Worm (Caenorhabditis elegans) whole organism, late embryonic: ENCODE measurements around the gene srb-11.

ENCODE experiments used
- C08G9.2 ChIP-seq: sonication (generic microtip); optimal IDR thresholded peaks from 2 replicates; lab custom pipeline; 2016; ENCODE audit warnings: mild to moderate bottlenecking, missing genetic modification characterization, moderate library complexity, missing compliant biosample characterization
- C38D4.7 ChIP-seq: fragments of 200-800 bp; sonication (Bioruptor generic); optimal IDR thresholded peaks from 2 replicates; lab custom pipeline; 2018; ENCODE audit warnings: mild to moderate bottlenecking, missing genetic modification characterization, moderate library complexity, missing compliant biosample characterization
- F13H6.1 ChIP-seq: sonication (generic microtip); optimal IDR thresholded peaks from 2 replicates; lab custom pipeline; 2016; ENCODE audit warnings: missing genetic modification characterization, missing compliant biosample characterization
- K02D7.2 ChIP-seq: sonication (generic microtip); optimal IDR thresholded peaks from 2 replicates; lab custom pipeline; 2017; ENCODE audit warnings: mild to moderate bottlenecking, missing genetic modification characterization, missing compliant biosample characterization
- K09A11.1 ChIP-seq: sonication (generic microtip); optimal IDR thresholded peaks from 2 replicates; lab custom pipeline; 2017; ENCODE audit warnings: antibody characterized with exemption, mild to moderate bottlenecking, missing genetic modification characterization, missing compliant biosample characterization; ENCODE audit not compliant: insufficient read depth
- ahr-1 ChIP-seq: sonication (generic microtip); optimal IDR thresholded peaks from 2 replicates; lab custom pipeline; 2016; ENCODE audit warnings: missing genetic modification characterization, missing compliant biosample characterization
- ceh-14 ChIP-seq: sonication (generic microtip); optimal IDR thresholded peaks from 2 replicates; lab custom pipeline; 2016; ENCODE audit warnings: missing genotype, missing genetic modification characterization, missing compliant biosample characterization
- ceh-18 ChIP-seq: sonication (generic microtip); optimal IDR thresholded peaks from 2 replicates; lab custom pipeline; 2016; ENCODE audit warnings: missing genetic modification characterization, missing compliant biosample characterization
- ceh-2 ChIP-seq: sonication (generic microtip); optimal IDR thresholded peaks from 2 replicates; lab custom pipeline; 2016; ENCODE audit warnings: missing genotype, missing genetic modification characterization, missing compliant biosample characterization
- ceh-22 ChIP-seq: sonication (generic microtip); optimal IDR thresholded peaks from 2 replicates; lab custom pipeline; 2017; ENCODE audit warnings: missing biosample characterization, missing genetic modification characterization
- ceh-24 ChIP-seq: sonication (generic microtip); optimal IDR thresholded peaks from 2 replicates; lab custom pipeline; 2016; ENCODE audit warnings: mild to moderate bottlenecking, missing genetic modification characterization, missing compliant biosample characterization
- ceh-30 ChIP-seq: fragments of 150-350 bp; optimal IDR thresholded peaks from 2 replicates; lab custom pipeline; 2014; ENCODE audit warnings: missing biosample characterization, missing genetic modification characterization
- ceh-45 ChIP-seq: fragments of 200-800 bp; sonication (Bioruptor generic); IDR thresholded peaks from 2 replicates; pipeline ENCODE4 v1.3.6; 2022; ENCODE audit warnings: missing genetic modification reagents, missing genetic modification characterization, missing compliant biosample characterization
- ceh-6 ChIP-seq: fragments of 200-800 bp; sonication (Bioruptor generic); optimal IDR thresholded peaks from 2 replicates; lab custom pipeline; 2018; ENCODE audit warnings: mild to moderate bottlenecking, missing genetic modification characterization, missing compliant biosample characterization
- ceh-9 ChIP-seq: sonication (generic microtip); optimal IDR thresholded peaks from 2 replicates; lab custom pipeline; 2016; ENCODE audit warnings: mild to moderate bottlenecking, missing genetic modification characterization, inconsistent platforms, missing compliant biosample characterization
- che-1 ChIP-seq: sonication (generic microtip); optimal IDR thresholded peaks from 2 replicates; lab custom pipeline; 2016; ENCODE audit warnings: mild to moderate bottlenecking, missing genetic modification characterization, missing compliant biosample characterization
- dmd-4 ChIP-seq: sonication (generic microtip); optimal IDR thresholded peaks from 2 replicates; lab custom pipeline; 2016; ENCODE audit warnings: borderline replicate concordance, missing genetic modification characterization, missing compliant biosample characterization
- dve-1 ChIP-seq: sonication (generic microtip); optimal IDR thresholded peaks from 2 replicates; lab custom pipeline; 2017; ENCODE audit warnings: antibody characterized with exemption, mild to moderate bottlenecking, missing genetic modification characterization, missing compliant biosample characterization
- elt-2 ChIP-seq: sonication (generic microtip); optimal IDR thresholded peaks from 2 replicates; lab custom pipeline; 2016; ENCODE audit warnings: missing genetic modification reagents, missing genetic modification characterization, missing compliant biosample characterization
- eyg-1 ChIP-seq: sonication (generic microtip); optimal IDR thresholded peaks from 2 replicates; lab custom pipeline; 2016; ENCODE audit warnings: missing genotype, missing genetic modification characterization, missing compliant biosample characterization
- fkh-6 ChIP-seq: sonication (generic microtip); optimal IDR thresholded peaks from 2 replicates; lab custom pipeline; 2016; ENCODE audit warnings: missing genetic modification characterization, missing compliant biosample characterization
- gmeb-2 ChIP-seq: sonication (generic microtip); optimal IDR thresholded peaks from 2 replicates; lab custom pipeline; 2016; ENCODE audit warnings: missing genetic modification characterization, inconsistent platforms, missing compliant biosample characterization
- hlh-13 ChIP-seq: fragments of 200-800 bp; sonication (Bioruptor generic); optimal IDR thresholded peaks from 2 replicates; lab custom pipeline; 2018; ENCODE audit warnings: mild to moderate bottlenecking, missing genetic modification characterization, missing compliant biosample characterization
- hlh-30 ChIP-seq: sonication (generic microtip); optimal IDR thresholded peaks from 2 replicates; lab custom pipeline; 2017; ENCODE audit warnings: antibody characterized with exemption, missing genetic modification characterization, missing compliant biosample characterization; ENCODE audit not compliant: insufficient read depth
- hlh-6 ChIP-seq: sonication (generic microtip); optimal IDR thresholded peaks from 2 replicates; lab custom pipeline; 2016; ENCODE audit warnings: missing genotype, missing genetic modification characterization, missing compliant biosample characterization
- hlh-8 ChIP-seq: sonication (generic microtip); optimal IDR thresholded peaks from 2 replicates; lab custom pipeline; 2016; ENCODE audit warnings: missing genotype, missing genetic modification characterization, missing compliant biosample characterization
- lim-6 ChIP-seq: sonication (generic microtip); optimal IDR thresholded peaks from 2 replicates; lab custom pipeline; 2016; ENCODE audit warnings: missing genetic modification characterization, missing compliant biosample characterization
- lin-11 ChIP-seq: fragments of 200-800 bp; sonication (Bioruptor generic); optimal IDR thresholded peaks from 2 replicates; lab custom pipeline; 2018; ENCODE audit warnings: mild to moderate bottlenecking, missing genetic modification characterization, missing compliant biosample characterization
- madf-2 ChIP-seq: sonication (generic microtip); optimal IDR thresholded peaks from 2 replicates; lab custom pipeline; 2017; ENCODE audit warnings: missing genetic modification characterization, missing compliant biosample characterization
- nfya-1 ChIP-seq: sonication (generic microtip); optimal IDR thresholded peaks from 2 replicates; lab custom pipeline; 2017; ENCODE audit warnings: missing genetic modification characterization, mild to moderate bottlenecking, missing compliant biosample characterization, antibody characterized with exemption, moderate library complexity
- nhr-11 ChIP-seq: fragments of 150-350 bp; optimal IDR thresholded peaks from 2 replicates; lab custom pipeline; 2014; ENCODE audit warnings: missing biosample characterization, missing genetic modification characterization
- nhr-232 ChIP-seq: sonication (generic microtip); optimal IDR thresholded peaks from 2 replicates; lab custom pipeline; 2016; ENCODE audit warnings: missing genetic modification characterization, missing compliant biosample characterization
- odd-2 ChIP-seq: sonication (generic microtip); optimal IDR thresholded peaks from 2 replicates; lab custom pipeline; 2017; ENCODE audit warnings: antibody characterized with exemption, mild to moderate bottlenecking, missing genetic modification characterization, missing compliant biosample characterization
- pag-3 ChIP-seq: sonication (generic microtip); optimal IDR thresholded peaks from 2 replicates; lab custom pipeline; 2016; ENCODE audit warnings: missing compliant biosample characterization, missing genetic modification characterization, borderline replicate concordance
- pat-9 ChIP-seq: fragments of 200-800 bp; sonication (Bioruptor generic); optimal IDR thresholded peaks from 2 replicates; lab custom pipeline; 2018; ENCODE audit warnings: mild to moderate bottlenecking, missing genetic modification characterization, moderate library complexity, missing compliant biosample characterization
- pax-1 ChIP-seq: fragments of 150-350 bp; optimal IDR thresholded peaks from 2 replicates; lab custom pipeline; 2014; ENCODE audit warnings: missing biosample characterization, missing genetic modification characterization
- pha-4 ChIP-seq: fragments of 150-350 bp; optimal IDR thresholded peaks from 2 replicates; lab custom pipeline; 2018; ENCODE audit warnings: missing biosample characterization, missing genetic modification reagents, missing genetic modification characterization
- pqm-1 ChIP-seq: sonication (generic microtip); optimal IDR thresholded peaks from 2 replicates; lab custom pipeline; 2016; ENCODE audit warnings: missing genetic modification characterization, missing compliant biosample characterization
- sdc-2 ChIP-seq: sonication (generic microtip); optimal IDR thresholded peaks from 2 replicates; lab custom pipeline; 2016; ENCODE audit warnings: missing genotype, missing genetic modification characterization, missing compliant biosample characterization
- sox-2 ChIP-seq: fragments of 200-800 bp; sonication (Bioruptor generic); IDR thresholded peaks from 2 replicates; pipeline ENCODE4 v1.3.6; 2022; ENCODE audit warnings: missing genetic modification reagents, missing genetic modification characterization, missing compliant biosample characterization
- sox-4 ChIP-seq: sonication (generic microtip); optimal IDR thresholded peaks from 2 replicates; lab custom pipeline; 2017; ENCODE audit warnings: mild to moderate bottlenecking, missing genetic modification characterization, inconsistent platforms, missing compliant biosample characterization
- syd-9 ChIP-seq: sonication (generic microtip); optimal IDR thresholded peaks from 2 replicates; lab custom pipeline; 2016; ENCODE audit warnings: mild to moderate bottlenecking, missing genetic modification characterization, moderate library complexity, missing compliant biosample characterization
- tbx-7 ChIP-seq: sonication (generic microtip); optimal IDR thresholded peaks from 2 replicates; lab custom pipeline; 2016; ENCODE audit warnings: missing genotype, missing genetic modification characterization, missing compliant biosample characterization
- ttx-3 ChIP-seq: sonication (generic microtip); optimal IDR thresholded peaks from 2 replicates; lab custom pipeline; 2016; ENCODE audit warnings: missing genetic modification reagents, missing genetic modification characterization, missing compliant biosample characterization
- unc-42 ChIP-seq: sonication (generic microtip); optimal IDR thresholded peaks from 2 replicates; lab custom pipeline; 2016; ENCODE audit warnings: missing genotype, missing genetic modification characterization, missing compliant biosample characterization
- zip-5 ChIP-seq: sonication (generic microtip); optimal IDR thresholded peaks from 2 replicates; lab custom pipeline; 2016; ENCODE audit warnings: missing genetic modification characterization, missing compliant biosample characterization

The srb-11 gene

DNA sequence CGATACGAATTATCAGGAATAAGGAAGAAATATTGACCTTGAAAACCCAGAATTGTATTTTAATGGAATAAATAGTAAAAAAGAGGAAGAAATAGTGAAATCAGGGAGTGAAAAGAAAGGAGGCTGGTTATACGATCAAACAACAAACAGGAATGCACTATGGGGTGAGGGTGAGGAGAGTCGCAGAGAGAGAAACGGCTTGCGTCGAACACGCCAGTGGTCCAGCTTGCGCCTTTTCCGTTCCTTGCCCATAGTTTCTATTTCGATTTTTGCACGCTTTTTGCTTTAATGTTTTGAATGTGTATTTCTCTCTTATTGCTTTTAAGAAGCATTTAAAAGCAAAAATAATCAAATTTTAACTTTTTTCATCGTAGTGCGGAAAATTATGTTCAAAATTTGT is 39.0 kb downstream of the srb-11 start (continued):
- TF ChIP-seq zip-5 (tag; lab: Kevin White, UChicago) (no peak), eyg-1 (tag; lab: Kevin White, UChicago) (no peak), K09A11.1 (peak; percentile 19), syd-9 (tag; lab: Kevin White, UChicago) (peak; percentile 33), hlh-13 (peak; percentile 51), ttx-3 (tag; lab: Kevin White, UChicago) (peak; percentile 62), pqm-1 (tag; lab: Kevin White, UChicago) (peak; percentile 32), pag-3 (tag; lab: Kevin White, UChicago) (no peak), ceh-14 (tag; lab: Kevin White, UChicago) (peak; percentile 68), ceh-18 (tag; lab: Kevin White, UChicago) (peak; percentile 64), ceh-9 (tag; lab: Kevin White, UChicago) (no peak), F13H6.1 (tag; lab: Kevin White, UChicago) (peak; percentile 54), dve-1 (tag; lab: Kevin White, UChicago) (peak; percentile 79), ceh-22 (no peak), fkh-6 (tag; lab: Kevin White, UChicago) (peak; percentile 56), dmd-4 (tag; lab: Kevin White, UChicago) (no peak), ceh-45 (GFP tag; lab: Robert Waterston, UW) (no peak), hlh-8 (tag; lab: Kevin White, UChicago) (peak; percentile 11), nhr-11 (tag; lab: Kevin White, UChicago) (no peak), ahr-1 (tag; lab: Kevin White, UChicago) (no peak), hlh-6 (tag; lab: Kevin White, UChicago) (no peak), pax-1 (tag; lab: Kevin White, UChicago) (no peak), ceh-6 (GFP tag; lab: Kevin White, UChicago) (no peak), elt-2 (tag; lab: Kevin White, UChicago) (peak; percentile 80), madf-2 (tag; lab: Kevin White, UChicago) (peak; percentile 41), gmeb-2 (tag; lab: Kevin White, UChicago) (peak; percentile 55), lim-6 (tag; lab: Kevin White, UChicago) (peak; percentile 26)

DNA sequence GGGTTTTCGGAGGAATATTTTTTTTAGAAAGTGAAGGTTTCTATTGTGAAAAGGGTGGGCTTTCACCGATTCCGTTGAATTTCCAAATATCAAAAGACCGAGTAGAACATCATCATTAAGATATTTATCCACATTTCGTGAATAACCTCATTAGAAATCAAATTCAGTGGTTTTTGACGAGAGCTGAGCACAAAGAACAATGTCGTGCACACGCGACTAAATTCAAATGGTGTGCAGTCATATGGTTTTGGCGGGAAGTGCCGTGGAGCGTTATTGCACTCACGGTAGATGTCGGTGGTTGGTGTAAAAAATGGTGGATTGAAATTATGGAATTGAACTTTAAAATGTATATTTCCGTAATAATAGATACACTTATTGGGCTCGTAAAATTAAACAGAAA is 40.0 kb downstream of the srb-11 start:
- no peak for TF ChIP-seq ahr-1 (tag; lab: Kevin White, UChicago)
- no peak for TF ChIP-seq ceh-24 (tag; lab: Kevin White, UChicago)
- no peak for TF ChIP-seq tbx-7 (tag; lab: Kevin White, UChicago)
- TF ChIP-seq hlh-8 (tag; lab: Kevin White, UChicago): no peak
- no peak for TF ChIP-seq C08G9.2 (tag; lab: Kevin White, UChicago)
- TF ChIP-seq hlh-30 (tag; lab: Kevin White, UChicago): peak; percentile 81

DNA sequence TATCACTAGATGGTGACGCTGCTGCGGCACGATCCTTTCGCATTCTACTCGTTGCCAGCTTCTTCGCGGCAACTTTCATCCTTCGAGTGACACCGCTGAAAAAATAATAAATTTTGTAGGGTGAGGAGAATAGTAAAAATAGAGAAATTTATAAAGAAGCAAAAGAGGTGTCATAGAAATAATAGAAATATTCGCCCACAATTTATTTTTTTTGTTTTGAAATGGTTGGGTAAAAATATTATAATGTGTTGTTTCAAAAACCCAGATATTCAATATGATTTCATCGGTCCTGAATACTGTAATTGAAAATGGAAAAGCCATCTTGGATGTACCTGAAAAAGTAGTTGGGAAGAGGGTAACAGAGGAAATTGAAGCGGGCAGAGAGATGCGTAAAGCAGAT is 40.4 kb downstream of the srb-11 start, which contains the start of gene set-1:
TSS of gene set-1 (minus strand) at position 101 of the 400 bp plus-strand sequence.
- TF ChIP-seq ceh-30 (tag; lab: Kevin White, UChicago) (no peak), zip-5 (tag; lab: Kevin White, UChicago) (no peak), sox-4 (tag; lab: Kevin White, UChicago) (no peak), unc-42 (tag; lab: Kevin White, UChicago) (no peak), tbx-7 (tag; lab: Kevin White, UChicago) (no peak), nfya-1 (no peak), C08G9.2 (tag; lab: Kevin White, UChicago) (no peak), syd-9 (tag; lab: Kevin White, UChicago) (no peak), odd-2 (tag; lab: Kevin White, UChicago) (no peak)
- TF ChIP-seq, all 69 proteins: peak for 0

DNA sequence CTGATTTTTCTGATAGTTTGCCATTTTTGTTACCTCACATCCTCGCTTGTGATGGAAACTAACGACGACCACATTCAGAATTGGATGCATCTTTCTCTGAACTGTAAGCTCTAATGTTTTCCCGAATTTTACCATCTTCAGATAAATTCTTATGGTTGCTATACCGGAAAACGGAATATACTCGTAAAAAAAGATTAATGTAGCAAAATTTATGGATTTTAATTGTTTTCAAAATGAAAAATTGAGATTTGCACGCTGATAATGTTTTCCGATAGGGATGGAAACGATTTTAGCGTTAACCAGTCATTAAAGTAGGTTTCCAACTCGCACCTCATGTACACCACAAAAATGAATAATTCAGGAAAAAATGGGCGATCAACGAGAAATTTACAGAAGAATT is 42.1 kb downstream of the srb-11 start, which contains the start of gene T26A5.6:
TSS of gene T26A5.6 (minus strand) at position 101 of the 400 bp plus-strand sequence.
- TF ChIP-seq sox-2 (GFP tag; lab: Robert Waterston, UW) (no peak), ceh-14 (tag; lab: Kevin White, UChicago) (no peak), nhr-232 (tag; lab: Kevin White, UChicago) (no peak), ceh-22 (no peak), pat-9 (tag; lab: Kevin White, UChicago) (no peak), sdc-2 (tag; lab: Kevin White, UChicago) (no peak), pha-4 (tag; lab: Kevin White, UChicago) (no peak), che-1 (tag; lab: Kevin White, UChicago) (no peak), K02D7.2 (tag; lab: Kevin White, UChicago) (no peak), elt-2 (tag; lab: Kevin White, UChicago) (no peak), hlh-13 (no peak), C38D4.7 (GFP tag; lab: Kevin White, UChicago) (no peak), lim-6 (tag; lab: Kevin White, UChicago) (no peak), madf-2 (tag; lab: Kevin White, UChicago) (no peak), ceh-2 (tag; lab: Kevin White, UChicago) (no peak), nfya-1 (no peak), pqm-1 (tag; lab: Kevin White, UChicago) (no peak), lin-11 (tag; lab: Kevin White, UChicago) (no peak)
